Fruit fly (Drosophila melanogaster) whole organism, embryonic: ENCODE measurements around the gene CG16865.
A peak's percentile ranks its signal among the peaks of the same experiment; 100 is the strongest.

ENCODE experiments used
- B-H2 ChIP-seq: fragments of 200-800 bp; sonication (Bioruptor generic); optimal IDR thresholded peaks from 2 replicates; lab custom pipeline; 2018; ENCODE audit warnings: missing biosample characterization, mild to moderate bottlenecking, missing genetic modification characterization
- CG10565 ChIP-seq: fragments of 200-800 bp; sonication (Bioruptor generic); optimal IDR thresholded peaks from 3 replicates; lab custom pipeline; 2016; ENCODE audit warnings: missing biosample characterization, mild to moderate bottlenecking, missing genetic modification characterization
- CG12299 ChIP-seq: fragments of 200-800 bp; sonication (Bioruptor generic); optimal IDR thresholded peaks from 2 replicates; lab custom pipeline; 2018; ENCODE audit warnings: missing biosample characterization, mild to moderate bottlenecking, missing genetic modification characterization
- CG13624 ChIP-seq: fragments of 200-800 bp; sonication (Bioruptor generic); optimal IDR thresholded peaks from 2 replicates; lab custom pipeline; 2016; ENCODE audit warnings: missing biosample characterization, missing genetic modification characterization
- CG14014 ChIP-seq: fragments of 200-800 bp; sonication (Bioruptor generic); IDR thresholded peaks from 2 replicates; pipeline ENCODE4 v1.3.6; 2022; ENCODE audit warnings: missing biosample characterization, missing genetic modification characterization
- CG15696 ChIP-seq: fragments of 200-800 bp; sonication (Bioruptor generic); optimal IDR thresholded peaks from 2 replicates; lab custom pipeline; 2019; ENCODE audit warnings: missing biosample characterization, mild to moderate bottlenecking, missing genetic modification characterization, moderate library complexity
- CG16779 ChIP-seq: fragments of 200-800 bp; sonication (Bioruptor generic); IDR thresholded peaks from 2 replicates; pipeline ENCODE4 v1.3.6; 2022; ENCODE audit warnings: missing biosample characterization, missing genetic modification characterization
- CG18262 ChIP-seq: fragments of 200-800 bp; optimal IDR thresholded peaks from 3 replicates; lab custom pipeline; 2019; ENCODE audit warnings: missing biosample characterization, mild to moderate bottlenecking, missing genetic modification characterization, moderate library complexity
- CG2678 ChIP-seq: fragments of 200-800 bp; sonication (Bioruptor generic); optimal IDR thresholded peaks from 3 replicates; lab custom pipeline; 2019; ENCODE audit warnings: missing biosample characterization, mild to moderate bottlenecking, missing genetic modification characterization, moderate library complexity
- CG30403 ChIP-seq: fragments of 200-800 bp; sonication (Bioruptor generic); optimal IDR thresholded peaks from 3 replicates; lab custom pipeline; 2016; ENCODE audit warnings: missing biosample characterization, missing genetic modification characterization
- CG32772 ChIP-seq: fragments of 200-800 bp; sonication (Bioruptor generic); IDR thresholded peaks from 2 replicates; pipeline ENCODE4 v1.3.6; 2022; ENCODE audit warnings: missing biosample characterization, missing genetic modification characterization
- CG3847 ChIP-seq: fragments of 200-800 bp; sonication (Bioruptor generic); IDR thresholded peaks from 2 replicates; pipeline ENCODE4 v1.3.6; 2022; ENCODE audit warnings: missing biosample characterization, missing genetic modification characterization
- CG6254 ChIP-seq: fragments of 200-800 bp; sonication (Bioruptor generic); optimal IDR thresholded peaks from 3 replicates; lab custom pipeline; 2017; ENCODE audit warnings: mild to moderate bottlenecking, missing biosample characterization, missing genetic modification reagents, missing genetic modification characterization
- CG7839 ChIP-seq: fragments of 200-800 bp; sonication (Bioruptor generic); optimal IDR thresholded peaks from 3 replicates; lab custom pipeline; 2018; ENCODE audit warnings: missing biosample characterization, mild to moderate bottlenecking, missing genetic modification characterization, moderate library complexity
- CG7987 ChIP-seq: fragments of 200-800 bp; sonication (Bioruptor generic); optimal IDR thresholded peaks from 2 replicates; lab custom pipeline; 2018; ENCODE audit warnings: missing biosample characterization, mild to moderate bottlenecking, missing genetic modification characterization, moderate library complexity
- CHES-1-like ChIP-seq: fragments of 200-800 bp; sonication (Bioruptor generic); optimal IDR thresholded peaks from 2 replicates; lab custom pipeline; 2016; ENCODE audit warnings: missing biosample characterization, missing genetic modification characterization
- Dfd ChIP-seq, 2 experiments: fragments of >200 bp; optimal IDR thresholded peaks; 2 replicates each; lab custom pipeline; 2017; ENCODE audit warnings: missing biosample characterization in 2 of 2, missing genetic modification characterization in 2 of 2
- Eip74EF ChIP-seq, 2 experiments: fragments of 200-800 bp in 1 of 2; fragments of >200 bp in 1 of 2; sonication (Bioruptor generic) in 1 of 2; optimal IDR thresholded peaks; 2 replicates each; lab custom pipeline; 2017 to 2019; ENCODE audit warnings: missing biosample characterization in 2 of 2, missing genetic modification characterization in 2 of 2, mild to moderate bottlenecking in 1 of 2, moderate library complexity in 1 of 2
- Elba2 ChIP-seq: fragments of 200-800 bp; sonication (Bioruptor generic); optimal IDR thresholded peaks from 3 replicates; lab custom pipeline; 2016; ENCODE audit warnings: missing biosample characterization, missing genetic modification characterization
- HmgD ChIP-seq: fragments of 200-800 bp; sonication (Bioruptor generic); optimal IDR thresholded peaks from 3 replicates; lab custom pipeline; 2016; ENCODE audit warnings: missing biosample characterization, missing genetic modification characterization
- HmgZ ChIP-seq: fragments of 200-800 bp; sonication (Bioruptor generic); optimal IDR thresholded peaks from 2 replicates; lab custom pipeline; 2018; ENCODE audit warnings: missing biosample characterization, mild to moderate bottlenecking, missing genetic modification characterization
- Hmr ChIP-seq: fragments of 200-800 bp; sonication (Bioruptor generic); optimal IDR thresholded peaks from 3 replicates; lab custom pipeline; 2017; ENCODE audit warnings: mild to moderate bottlenecking, missing biosample characterization, missing genetic modification reagents, missing genetic modification characterization
- Hr3 ChIP-seq: fragments of 200-800 bp; sonication (Bioruptor generic); optimal IDR thresholded peaks from 3 replicates; lab custom pipeline; 2016; ENCODE audit warnings: missing biosample characterization, missing genetic modification characterization
- Kr ChIP-seq: fragments of 200-800 bp; sonication (Bioruptor generic); optimal IDR thresholded peaks from 2 replicates; lab custom pipeline; 2017; ENCODE audit warnings: missing biosample characterization, mild to moderate bottlenecking, missing genetic modification characterization
- Lhr ChIP-seq: fragments of 200-800 bp; sonication (Bioruptor generic); optimal IDR thresholded peaks from 3 replicates; lab custom pipeline; 2017; ENCODE audit warnings: mild to moderate bottlenecking, missing biosample characterization, missing genetic modification reagents, missing genetic modification characterization
- Med ChIP-seq: fragments of 200-800 bp; sonication (Bioruptor generic); peaks from one replicate; lab custom pipeline; 2016; ENCODE audit warnings: missing biosample characterization, missing genetic modification characterization, mild to moderate bottlenecking, inconsistent platforms, moderate library complexity
- NFAT ChIP-seq: fragments of 200-800 bp; sonication (Bioruptor generic); IDR thresholded peaks from 2 replicates; pipeline ENCODE4 v1.3.6; 2022; ENCODE audit warnings: missing biosample characterization, missing genetic modification characterization
- Opbp ChIP-seq: fragments of 200-800 bp; sonication (Bioruptor generic); IDR thresholded peaks from 3 replicates; pipeline ENCODE4 v1.3.6; 2022; ENCODE audit warnings: missing biosample characterization, missing genetic modification characterization; ENCODE audit not compliant: partially characterized antibody
- Ptx1 ChIP-seq: fragments of 200-800 bp; sonication (Bioruptor generic); IDR thresholded peaks from 2 replicates; pipeline ENCODE4 v1.3.6; 2022; ENCODE audit warnings: missing biosample characterization, missing genetic modification characterization
- Rfx ChIP-seq: fragments of 200-800 bp; sonication (Bioruptor generic); IDR thresholded peaks from 2 replicates; pipeline ENCODE4 v1.3.6; 2022; ENCODE audit warnings: missing biosample characterization, missing genetic modification characterization
- Sin3A ChIP-seq: fragments of >200 bp; optimal IDR thresholded peaks from 2 replicates; lab custom pipeline; 2018
- Sox100B ChIP-seq: fragments of 200-800 bp; sonication (Bioruptor generic); optimal IDR thresholded peaks from 3 replicates; lab custom pipeline; 2018; ENCODE audit warnings: missing biosample characterization, mild to moderate bottlenecking, missing genetic modification characterization
- Trl ChIP-seq, 3 experiments: fragments of >200 bp in 2 of 3; fragments of 200-800 bp in 1 of 3; sonication (Bioruptor generic) in 1 of 3; optimal IDR thresholded peaks; 2 replicates in 1 of 3; 3 replicates in 2 of 3; lab custom pipeline; 2016 to 2017; ENCODE audit warnings: missing biosample characterization in 1 of 3, missing genetic modification characterization in 1 of 3
- YL-1 ChIP-seq: fragments of 200-800 bp; sonication (Bioruptor generic); optimal IDR thresholded peaks from 3 replicates; lab custom pipeline; 2017; ENCODE audit warnings: missing biosample characterization, mild to moderate bottlenecking, missing genetic modification characterization
- aop ChIP-seq: fragments of 200-800 bp; sonication (Bioruptor generic); IDR thresholded peaks from 2 replicates; pipeline ENCODE4 v1.3.6; 2022; ENCODE audit warnings: missing biosample characterization, missing genetic modification characterization
- ara ChIP-seq: fragments of 200-800 bp; sonication (Bioruptor generic); IDR thresholded peaks from 2 replicates; pipeline ENCODE4 v1.3.6; 2022; ENCODE audit warnings: missing biosample characterization, missing genetic modification characterization
- bowl ChIP-seq: fragments of 200-800 bp; sonication (Bioruptor generic); IDR thresholded peaks from 2 replicates; pipeline ENCODE4 v1.3.6; 2022; ENCODE audit warnings: missing biosample characterization, missing genetic modification characterization
- crp ChIP-seq, 2 experiments: fragments of 200-800 bp; sonication (Bioruptor generic); optimal IDR thresholded peaks; 2 replicates in 1 of 2; 3 replicates in 1 of 2; lab custom pipeline; 2017; ENCODE audit warnings: missing biosample characterization in 2 of 2, missing genetic modification characterization in 2 of 2, mild to moderate bottlenecking in 1 of 2, moderate library complexity in 1 of 2
- ems ChIP-seq: fragments of 200-800 bp; sonication (Bioruptor generic); optimal IDR thresholded peaks from 3 replicates; lab custom pipeline; 2016; ENCODE audit warnings: missing biosample characterization, missing genetic modification characterization
- hbn ChIP-seq: fragments of 200-800 bp; sonication (Bioruptor generic); IDR thresholded peaks from 2 replicates; pipeline ENCODE4 v1.3.6; 2022; ENCODE audit warnings: missing biosample characterization, missing genetic modification characterization; ENCODE audit not compliant: partially characterized antibody
- klu ChIP-seq: fragments of 200-800 bp; sonication (Bioruptor generic); IDR thresholded peaks from 2 replicates; pipeline ENCODE4 v1.3.6; 2022; ENCODE audit warnings: missing biosample characterization, missing genetic modification characterization
- mam ChIP-seq: fragments of 200-800 bp; sonication (Bioruptor generic); optimal IDR thresholded peaks from 3 replicates; lab custom pipeline; 2016; ENCODE audit warnings: missing biosample characterization, missing genetic modification characterization
- mld ChIP-seq: fragments of 200-800 bp; sonication (Bioruptor generic); IDR thresholded peaks from 3 replicates; pipeline ENCODE4 v1.3.6; 2022; ENCODE audit warnings: missing biosample characterization, missing genetic modification characterization; ENCODE audit not compliant: partially characterized antibody
- nau ChIP-seq: fragments of 200-800 bp; sonication (Bioruptor generic); optimal IDR thresholded peaks from 3 replicates; lab custom pipeline; 2017; ENCODE audit warnings: missing biosample characterization, mild to moderate bottlenecking, missing genetic modification characterization, missing genetic modification reagents
- slbo ChIP-seq: fragments of 200-800 bp; sonication (Bioruptor generic); IDR thresholded peaks from 2 replicates; pipeline ENCODE4 v1.3.6; 2022; ENCODE audit warnings: missing biosample characterization, missing genetic modification characterization
- so ChIP-seq: fragments of 200-800 bp; sonication (Bioruptor generic); IDR thresholded peaks from 3 replicates; pipeline ENCODE4 v1.3.6; 2022; ENCODE audit warnings: missing biosample characterization, missing genetic modification characterization
- twi ChIP-seq: fragments of 200-800 bp; optimal IDR thresholded peaks from 2 replicates; lab custom pipeline; 2019; ENCODE audit warnings: missing biosample characterization, mild to moderate bottlenecking, missing genetic modification characterization, moderate library complexity
- vfl ChIP-seq: fragments of 200-800 bp; sonication (Bioruptor generic); optimal IDR thresholded peaks from 2 replicates; lab custom pipeline; 2016; ENCODE audit warnings: missing biosample characterization, missing genetic modification characterization
- vnd ChIP-seq: fragments of 200-800 bp; sonication (Bioruptor generic); IDR thresholded peaks from 3 replicates; pipeline ENCODE4 v1.3.6; 2022; ENCODE audit warnings: missing biosample characterization, missing genetic modification characterization; ENCODE audit not compliant: partially characterized antibody
- zen ChIP-seq: fragments of 200-800 bp; sonication (Bioruptor generic); optimal IDR thresholded peaks from 3 replicates; lab custom pipeline; 2018; ENCODE audit warnings: missing biosample characterization, mild to moderate bottlenecking, missing genetic modification characterization, moderate library complexity

The CG16865 gene

dm6 chr2L:13833058-13833457 lies 21.7 kb downstream of the CG16865 start, which contains the start of the genes GatC, PolG2 and Polr2C (continued):
- TF ChIP-seq Eip74EF (GFP tag; optimal IDR thresholded peaks at IDR 0.05; lab: Kevin White, UChicago) (no peak), NFAT (GFP tag; lab: Robert Waterston, UW) (no peak), zen (tag; lab: Kevin White, UChicago) (no peak), Lhr (GFP tag; lab: Kevin White, UChicago) (peak; percentile 26), nau (GFP tag; lab: Kevin White, UChicago) (no peak), Kr (GFP tag; lab: Kevin White, UChicago) (peak; percentile 83), YL-1 (peak; percentile 62), CHES-1-like (GFP tag; lab: Kevin White, UChicago) (peak; percentile 72), vnd (GFP tag; lab: Robert Waterston, UW) (peak; percentile 82), bowl (GFP tag; lab: Robert Waterston, UW) (0 out of 2 replicates have a peak, but pooled peaks have one; percentile 4), CG12299 (tag; lab: Kevin White, UChicago) (peak; percentile 64), ara (GFP tag; lab: Robert Waterston, UW) (no peak), CG16779 (GFP tag; lab: Robert Waterston, UW) (no peak), CG15696 (tag; lab: Kevin White, UChicago) (peak; percentile 2), aop (GFP tag; lab: Robert Waterston, UW) (no peak), Rfx (GFP tag; lab: Robert Waterston, UW) (peak; percentile 69), Med (GFP tag; lab: Kevin White, UChicago) (peak; percentile 81), so (GFP tag; lab: Robert Waterston, UW) (no peak), vfl (GFP tag; lab: Kevin White, UChicago) (peak; percentile 33), Opbp (GFP tag; lab: Robert Waterston, UW) (peak; percentile 79; the same call in 2 of the 3 replicates), B-H2 (GFP tag; lab: Kevin White, UChicago) (peak; percentile 22), twi (tag; lab: Kevin White, UChicago) (peak; percentile 34), Hr3 (peak; percentile 52), klu (GFP tag; lab: Robert Waterston, UW) (no peak), Hmr (GFP tag; lab: Kevin White, UChicago) (no peak), mld (peak; percentile 78; the same call in 2 of the 3 replicates), HmgZ (tag; lab: Kevin White, UChicago) (peak; percentile 61), CG10565 (GFP tag; lab: Kevin White, UChicago) (no peak), Elba2 (GFP tag; lab: Kevin White, UChicago) (peak; percentile 67), Dfd (GFP tag; optimal IDR thresholded peaks at IDR 0.05; lab: Kevin White, UChicago) (no peak), ems (GFP tag; lab: Kevin White, UChicago) (no peak), CG7987 (GFP tag; lab: Kevin White, UChicago) (no peak), Sin3A (peak; percentile 77), mam (GFP tag; lab: Kevin White, UChicago) (peak; percentile 63), CG7839 (tag; lab: Kevin White, UChicago) (no peak), CG18262 (no peak), CG2678 (tag; lab: Kevin White, UChicago) (no peak), CG3847 (peak; percentile 27; the same call in 1 of the 2 replicates), CG32772 (no peak), HmgD (GFP tag; lab: Kevin White, UChicago) (peak; percentile 65), slbo (GFP tag; lab: Robert Waterston, UW) (peak; percentile 76), Ptx1 (peak; percentile 60), Trl (optimal IDR thresholded peaks at IDR 0.05; lab: Kevin White, UChicago) (no peak), Trl (GFP tag; optimal IDR thresholded peaks at IDR 0.05; lab: Kevin White, UChicago) (no peak), CG14014 (GFP tag; lab: Robert Waterston, UW) (peak; percentile 43; the same call in 1 of the 2 replicates), crp (GFP tag; optimal IDR thresholded peaks at IDR 0.05; lab: Kevin White, UChicago) (peak in 1 of 2 experiments; percentile 37), CG30403 (GFP tag; lab: Kevin White, UChicago) (peak; percentile 55), CG13624 (GFP tag; lab: Kevin White, UChicago) (peak; percentile 36), Sox100B (no peak), CG6254 (GFP tag; lab: Kevin White, UChicago) (no peak), hbn (peak; percentile 79)
